Fruit fly (Drosophila melanogaster) whole organism, embryonic: ENCODE measurements around the gene Tps1.

Experiments
- CG34376 ChIP-seq: fragments of 200-800 bp; sonication (Bioruptor generic); optimal IDR thresholded peaks from 2 replicates; lab custom pipeline; 2018; ENCODE audit warnings: missing biosample characterization, mild to moderate bottlenecking, missing genetic modification characterization
- CG4730 ChIP-seq: fragments of 200-800 bp; sonication (Bioruptor generic); IDR thresholded peaks from 2 replicates; pipeline ENCODE4 v1.3.6; 2022; ENCODE audit warnings: missing biosample characterization, missing genetic modification characterization
- Ets65A ChIP-seq: fragments of 200-800 bp; sonication (Bioruptor generic); peaks from one replicate; lab custom pipeline; 2016; ENCODE audit warnings: missing biosample characterization, missing genetic modification characterization
- ranshi ChIP-seq: fragments of 200-800 bp; sonication (Bioruptor generic); IDR thresholded peaks from 2 replicates; pipeline ENCODE4 v1.3.6; 2022; ENCODE audit warnings: missing biosample characterization, missing genetic modification characterization
- sima ChIP-seq: fragments of 200-800 bp; sonication (Bioruptor generic); optimal IDR thresholded peaks from 2 replicates; lab custom pipeline; 2016; ENCODE audit warnings: missing biosample characterization, missing genetic modification characterization

- TF ChIP-seq CG4730 (GFP tag; lab: Robert Waterston, UW) (no peak), CG34376 (GFP tag; lab: Kevin White, UChicago) (no peak), sima (GFP tag; lab: Kevin White, UChicago) (no peak), ranshi (GFP tag; lab: Robert Waterston, UW) (no peak), Ets65A (GFP tag; lab: Kevin White, UChicago) (no peak)
Measured at dm6 chr2L:4366652-4367051, 21.5 kb upstream of the Tps1 start.
